Worm (Caenorhabditis elegans) whole organism, late embryonic: ENCODE data around the gene ZK180.6.

Source experiments
- F13H6.1 ChIP-seq: sonication (generic microtip); optimal IDR thresholded peaks from 2 replicates; lab custom pipeline; 2016; ENCODE audit warnings: missing genetic modification characterization, missing compliant biosample characterization
- T23F11.4 ChIP-seq: fragments of 200-800 bp; sonication (Bioruptor generic); optimal IDR thresholded peaks from 2 replicates; lab custom pipeline; 2018; ENCODE audit warnings: mild to moderate bottlenecking, missing genetic modification characterization, missing compliant biosample characterization
- Y22D7AL.16 ChIP-seq: sonication (generic microtip); optimal IDR thresholded peaks from 2 replicates; lab custom pipeline; 2016; ENCODE audit warnings: missing genetic modification characterization, missing compliant biosample characterization
- ceh-14 ChIP-seq: sonication (generic microtip); optimal IDR thresholded peaks from 2 replicates; lab custom pipeline; 2016; ENCODE audit warnings: missing genotype, missing genetic modification characterization, missing compliant biosample characterization
- ceh-18 ChIP-seq: sonication (generic microtip); optimal IDR thresholded peaks from 2 replicates; lab custom pipeline; 2016; ENCODE audit warnings: missing genetic modification characterization, missing compliant biosample characterization
- ceh-19 ChIP-seq: fragments of 200-800 bp; sonication (Bioruptor generic); optimal IDR thresholded peaks from 2 replicates; lab custom pipeline; 2018; ENCODE audit warnings: mild to moderate bottlenecking, missing genetic modification characterization, missing compliant biosample characterization
- ceh-2 ChIP-seq: sonication (generic microtip); optimal IDR thresholded peaks from 2 replicates; lab custom pipeline; 2016; ENCODE audit warnings: missing genotype, missing genetic modification characterization, missing compliant biosample characterization
- ceh-30 ChIP-seq: fragments of 150-350 bp; optimal IDR thresholded peaks from 2 replicates; lab custom pipeline; 2014; ENCODE audit warnings: missing biosample characterization, missing genetic modification characterization
- ceh-31 ChIP-seq: sonication (generic microtip); optimal IDR thresholded peaks from 2 replicates; lab custom pipeline; 2016; ENCODE audit warnings: missing genetic modification characterization, missing compliant biosample characterization
- ceh-34 ChIP-seq: sonication (generic microtip); optimal IDR thresholded peaks from 2 replicates; lab custom pipeline; 2016; ENCODE audit warnings: mild to moderate bottlenecking, missing genetic modification characterization, missing compliant biosample characterization
- ceh-45 ChIP-seq: fragments of 200-800 bp; sonication (Bioruptor generic); IDR thresholded peaks from 2 replicates; pipeline ENCODE4 v1.3.6; 2022; ENCODE audit warnings: missing genetic modification reagents, missing genetic modification characterization, missing compliant biosample characterization
- ceh-48 ChIP-seq: sonication (generic microtip); optimal IDR thresholded peaks from 2 replicates; lab custom pipeline; 2016; ENCODE audit warnings: missing genetic modification characterization, inconsistent platforms, missing compliant biosample characterization
- elt-2 ChIP-seq: sonication (generic microtip); optimal IDR thresholded peaks from 2 replicates; lab custom pipeline; 2016; ENCODE audit warnings: missing genetic modification reagents, missing genetic modification characterization, missing compliant biosample characterization
- elt-4 ChIP-seq: sonication (generic microtip); optimal IDR thresholded peaks from 2 replicates; lab custom pipeline; 2016; ENCODE audit warnings: missing genetic modification characterization, missing compliant biosample characterization
- fax-1 ChIP-seq: sonication (generic microtip); optimal IDR thresholded peaks from 2 replicates; lab custom pipeline; 2016; ENCODE audit warnings: missing genotype, missing genetic modification characterization, missing compliant biosample characterization
- fkh-6 ChIP-seq: sonication (generic microtip); optimal IDR thresholded peaks from 2 replicates; lab custom pipeline; 2016; ENCODE audit warnings: missing genetic modification characterization, missing compliant biosample characterization
- hlh-13 ChIP-seq: fragments of 200-800 bp; sonication (Bioruptor generic); optimal IDR thresholded peaks from 2 replicates; lab custom pipeline; 2018; ENCODE audit warnings: mild to moderate bottlenecking, missing genetic modification characterization, missing compliant biosample characterization
- hlh-6 ChIP-seq: sonication (generic microtip); optimal IDR thresholded peaks from 2 replicates; lab custom pipeline; 2016; ENCODE audit warnings: missing genotype, missing genetic modification characterization, missing compliant biosample characterization
- lim-6 ChIP-seq: sonication (generic microtip); optimal IDR thresholded peaks from 2 replicates; lab custom pipeline; 2016; ENCODE audit warnings: missing genetic modification characterization, missing compliant biosample characterization
- madf-2 ChIP-seq: sonication (generic microtip); optimal IDR thresholded peaks from 2 replicates; lab custom pipeline; 2017; ENCODE audit warnings: missing genetic modification characterization, missing compliant biosample characterization
- nfya-1 ChIP-seq: sonication (generic microtip); optimal IDR thresholded peaks from 2 replicates; lab custom pipeline; 2017; ENCODE audit warnings: missing genetic modification characterization, mild to moderate bottlenecking, missing compliant biosample characterization, antibody characterized with exemption, moderate library complexity
- nhr-11 ChIP-seq: fragments of 150-350 bp; optimal IDR thresholded peaks from 2 replicates; lab custom pipeline; 2014; ENCODE audit warnings: missing biosample characterization, missing genetic modification characterization
- npax-4 ChIP-seq: sonication (generic microtip); optimal IDR thresholded peaks from 2 replicates; lab custom pipeline; 2016; ENCODE audit warnings: missing genetic modification characterization, missing compliant biosample characterization
- odd-2 ChIP-seq: sonication (generic microtip); optimal IDR thresholded peaks from 2 replicates; lab custom pipeline; 2017; ENCODE audit warnings: antibody characterized with exemption, mild to moderate bottlenecking, missing genetic modification characterization, missing compliant biosample characterization
- pag-3 ChIP-seq: sonication (generic microtip); optimal IDR thresholded peaks from 2 replicates; lab custom pipeline; 2016; ENCODE audit warnings: missing compliant biosample characterization, missing genetic modification characterization, borderline replicate concordance
- pat-9 ChIP-seq: fragments of 200-800 bp; sonication (Bioruptor generic); optimal IDR thresholded peaks from 2 replicates; lab custom pipeline; 2018; ENCODE audit warnings: mild to moderate bottlenecking, missing genetic modification characterization, moderate library complexity, missing compliant biosample characterization
- pax-1 ChIP-seq: fragments of 150-350 bp; optimal IDR thresholded peaks from 2 replicates; lab custom pipeline; 2014; ENCODE audit warnings: missing biosample characterization, missing genetic modification characterization
- pha-2 ChIP-seq: sonication (generic microtip); optimal IDR thresholded peaks from 2 replicates; lab custom pipeline; 2017; ENCODE audit warnings: mild to moderate bottlenecking, missing genetic modification characterization, missing compliant biosample characterization
- pha-4 ChIP-seq: fragments of 150-350 bp; optimal IDR thresholded peaks from 2 replicates; lab custom pipeline; 2018; ENCODE audit warnings: missing biosample characterization, missing genetic modification reagents, missing genetic modification characterization
- pros-1 ChIP-seq: fragments of 150-350 bp; optimal IDR thresholded peaks from 2 replicates; lab custom pipeline; 2014; ENCODE audit warnings: missing biosample characterization, missing genetic modification reagents, missing genetic modification characterization
- ref-2 ChIP-seq: sonication (generic microtip); optimal IDR thresholded peaks from 2 replicates; lab custom pipeline; 2016; ENCODE audit warnings: missing genetic modification characterization, missing compliant biosample characterization
- rnt-1 ChIP-seq: sonication (generic microtip); optimal IDR thresholded peaks from 2 replicates; lab custom pipeline; 2016; ENCODE audit warnings: missing genetic modification characterization, missing compliant biosample characterization
- sdc-2 ChIP-seq: sonication (generic microtip); optimal IDR thresholded peaks from 2 replicates; lab custom pipeline; 2016; ENCODE audit warnings: missing genotype, missing genetic modification characterization, missing compliant biosample characterization
- sox-4 ChIP-seq: sonication (generic microtip); optimal IDR thresholded peaks from 2 replicates; lab custom pipeline; 2017; ENCODE audit warnings: mild to moderate bottlenecking, missing genetic modification characterization, inconsistent platforms, missing compliant biosample characterization
- syd-9 ChIP-seq: sonication (generic microtip); optimal IDR thresholded peaks from 2 replicates; lab custom pipeline; 2016; ENCODE audit warnings: mild to moderate bottlenecking, missing genetic modification characterization, moderate library complexity, missing compliant biosample characterization
- tbx-2 ChIP-seq: sonication (generic microtip); optimal IDR thresholded peaks from 2 replicates; lab custom pipeline; 2016; ENCODE audit warnings: missing genetic modification characterization, missing compliant biosample characterization
- tbx-7 ChIP-seq: sonication (generic microtip); optimal IDR thresholded peaks from 2 replicates; lab custom pipeline; 2016; ENCODE audit warnings: missing genotype, missing genetic modification characterization, missing compliant biosample characterization
- unc-3 ChIP-seq, 2 experiments: fragments of 200-800 bp in 1 of 2; sonication (Bioruptor generic) in 1 of 2; sonication (generic microtip) in 1 of 2; conservative IDR thresholded peaks in 1 of 2; optimal IDR thresholded peaks in 1 of 2; 2 replicates each; pipeline versions ENCODE4 v1.3.6 to Lab custom; 2016 to 2022; ENCODE audit warnings: missing compliant biosample characterization in 2 of 2, missing genetic modification characterization in 2 of 2, missing genetic modification reagents in 1 of 2
- unc-42 ChIP-seq: sonication (generic microtip); optimal IDR thresholded peaks from 2 replicates; lab custom pipeline; 2016; ENCODE audit warnings: missing genotype, missing genetic modification characterization, missing compliant biosample characterization
- unc-86 ChIP-seq: sonication (generic microtip); optimal IDR thresholded peaks from 2 replicates; lab custom pipeline; 2016; ENCODE audit warnings: missing genetic modification characterization, missing compliant biosample characterization
- zip-5 ChIP-seq: sonication (generic microtip); optimal IDR thresholded peaks from 2 replicates; lab custom pipeline; 2016; ENCODE audit warnings: missing genetic modification characterization, missing compliant biosample characterization
- ztf-16 ChIP-seq: sonication (generic microtip); optimal IDR thresholded peaks from 2 replicates; lab custom pipeline; 2017; ENCODE audit warnings: missing genetic modification characterization, missing compliant biosample characterization

ZK180.6 gene

DNA sequence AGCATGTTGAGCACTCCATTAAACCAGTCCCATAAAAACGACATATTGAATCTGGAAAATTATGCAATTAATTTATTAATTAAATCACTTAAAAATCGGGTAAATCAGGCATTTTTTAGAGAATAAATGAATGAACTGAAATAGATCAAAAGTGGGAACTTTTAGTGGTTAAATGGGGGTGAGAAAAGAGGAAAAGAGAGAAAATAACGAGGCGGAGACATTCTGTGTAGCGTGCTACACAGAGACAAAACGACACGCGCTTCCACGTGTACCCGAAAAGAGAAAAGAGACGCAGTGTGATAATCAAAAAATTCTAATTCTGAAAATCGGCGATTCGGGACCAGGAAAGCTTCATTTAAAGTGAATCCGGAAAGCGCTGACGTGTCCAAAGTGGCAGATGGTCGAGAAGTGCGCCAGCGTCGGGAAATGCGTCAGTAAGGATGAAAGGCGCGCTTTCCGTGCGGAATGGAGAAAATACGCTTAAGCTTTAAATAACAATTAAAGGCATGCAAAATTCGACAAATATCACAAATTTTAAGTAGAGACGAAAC, 11.5 kb downstream of the ZK180.6 start, which contains the start of gene sar-1:
Gene sar-1 (minus strand): TSS at position 51 of the 551 bp plus-strand sequence.
- TF ChIP-seq ztf-16 (tag; lab: Kevin White, UChicago) (peak; percentile 33), ceh-14 (tag; lab: Kevin White, UChicago) (peak; percentile 13), unc-42 (peak; percentile 53), nfya-1 (tag; lab: Kevin White, UChicago) (peak; percentile 65), syd-9 (tag; lab: Kevin White, UChicago) (peak; percentile 0), ceh-31 (tag; lab: Kevin White, UChicago) (peak; percentile 67), zip-5 (tag; lab: Kevin White, UChicago) (no peak), odd-2 (tag; lab: Kevin White, UChicago) (no peak), ceh-18 (tag; lab: Kevin White, UChicago) (peak; percentile 45), tbx-2 (peak; percentile 44), hlh-13 (GFP tag; lab: Kevin White, UChicago) (no peak), madf-2 (tag; lab: Kevin White, UChicago) (peak; percentile 5), unc-3 (GFP tag; conservative IDR thresholded peaks at IDR 0.05; lab: Robert Waterston, UW) (no peak), unc-3 (tag; optimal IDR thresholded peaks at IDR 0.05; lab: Kevin White, UChicago) (no peak), tbx-7 (tag; lab: Kevin White, UChicago) (no peak), ceh-19 (GFP tag; lab: Kevin White, UChicago) (no peak), pag-3 (tag; lab: Kevin White, UChicago) (no peak), rnt-1 (tag; lab: Kevin White, UChicago) (peak; percentile 37), elt-4 (tag; lab: Kevin White, UChicago) (no peak), ref-2 (peak; percentile 41), elt-2 (tag; lab: Kevin White, UChicago) (peak; percentile 44), sdc-2 (tag; lab: Kevin White, UChicago) (no peak), fax-1 (tag; lab: Kevin White, UChicago) (no peak), sox-4 (tag; lab: Kevin White, UChicago) (peak; percentile 33), ceh-2 (tag; lab: Kevin White, UChicago) (peak; percentile 5), unc-86 (peak; percentile 33), pha-2 (tag; lab: Kevin White, UChicago) (no peak), Y22D7AL.16 (tag; lab: Kevin White, UChicago) (no peak), hlh-6 (tag; lab: Kevin White, UChicago) (peak; percentile 39), ceh-30 (peak; percentile 62), pat-9 (tag; lab: Kevin White, UChicago) (no peak)

DNA sequence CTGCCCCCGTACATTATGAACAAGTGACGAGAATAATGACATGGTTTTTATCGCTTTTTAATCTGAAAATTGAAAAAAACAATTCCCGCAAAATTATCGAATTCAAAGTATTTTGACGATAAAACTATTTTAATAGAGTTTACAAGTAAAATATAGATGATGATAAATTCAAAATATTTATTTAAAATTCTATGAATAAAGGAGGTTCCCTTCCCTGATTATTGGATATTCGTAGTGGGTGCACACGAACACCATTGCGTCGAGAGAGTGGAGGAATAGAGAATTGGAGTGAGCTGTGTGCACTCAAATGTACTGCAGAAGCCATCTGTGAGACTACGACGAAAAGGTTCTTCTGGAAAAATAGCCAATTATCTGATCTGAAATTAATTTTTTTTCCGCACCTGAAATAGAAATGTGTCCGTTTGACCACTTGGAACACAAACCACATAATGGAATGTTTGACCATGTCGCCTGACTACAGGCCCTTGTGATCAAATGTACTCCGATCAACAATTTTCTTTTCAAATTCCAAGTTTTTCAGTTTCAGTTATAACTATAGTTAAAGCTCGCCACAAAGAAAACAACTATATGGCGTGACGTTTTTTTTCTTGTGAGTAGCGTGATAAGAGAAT, 13.5 kb downstream of the ZK180.6 start, which contains the start of the genes rfth-1 and ZK180.8:
Gene rfth-1 (minus strand): TSS at position 51 of the 632 bp plus-strand sequence.
Gene ZK180.8 (minus strand): TSS at position 466 of the 632 bp plus-strand sequence.
- TF ChIP-seq pha-4 (tag; lab: Kevin White, UChicago) = no peak
- no peak for TF ChIP-seq ceh-31 (tag; lab: Kevin White, UChicago)
- TF ChIP-seq pax-1 (tag; lab: Kevin White, UChicago) = no peak
- TF ChIP-seq elt-2 (tag; lab: Kevin White, UChicago) = no peak
- no peak for TF ChIP-seq npax-4
- no peak for TF ChIP-seq nhr-11 (tag; lab: Kevin White, UChicago)
- no peak for TF ChIP-seq odd-2 (tag; lab: Kevin White, UChicago)
- no peak for TF ChIP-seq lim-6 (tag; lab: Kevin White, UChicago)
- TF ChIP-seq Y22D7AL.16 (tag; lab: Kevin White, UChicago) = no peak
- no peak for TF ChIP-seq pros-1 (tag; lab: Kevin White, UChicago)
- TF ChIP-seq F13H6.1 (tag; lab: Kevin White, UChicago) = no peak
- TF ChIP-seq ceh-34 = no peak
- no peak for TF ChIP-seq fkh-6 (tag; lab: Kevin White, UChicago)
- TF ChIP-seq elt-4 (tag; lab: Kevin White, UChicago) = no peak
- no peak for TF ChIP-seq ceh-48 (tag; lab: Kevin White, UChicago)
- TF ChIP-seq pat-9 (tag; lab: Kevin White, UChicago) = no peak
- no peak for TF ChIP-seq T23F11.4
- no peak for TF ChIP-seq ceh-45
